Fruit fly (Drosophila melanogaster): ENCODE results near the gene CG34436.

DNA sequence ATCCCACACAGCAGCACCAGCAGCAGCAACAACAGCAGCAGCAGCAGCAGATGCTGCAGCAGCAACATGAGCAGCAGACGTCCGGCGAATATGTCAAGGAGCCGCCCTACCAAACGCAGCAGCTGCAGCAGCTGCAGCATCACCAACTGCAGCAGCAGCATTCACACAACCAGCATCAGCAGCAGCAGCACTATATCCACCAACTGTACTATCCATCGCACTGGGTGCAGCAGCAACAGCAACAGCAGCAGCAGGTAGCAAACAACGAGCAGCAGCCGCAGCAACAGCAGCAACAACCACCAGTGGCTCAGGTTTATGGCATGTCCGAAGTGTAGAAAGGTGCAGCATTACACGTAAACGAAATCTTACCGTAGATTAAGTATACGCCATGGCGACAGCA is 44.6 kb upstream of the CG34436 start:
- TF ChIP-seq Dfd (GFP tag; optimal IDR thresholded peaks at IDR 0.05), result peak; percentile 91
- TF ChIP-seq Jra (GFP tag; optimal IDR thresholded peaks at IDR 0.05), result no peak
- no peak for TF ChIP-seq dsf (GFP tag; optimal IDR thresholded peaks at IDR 0.05; ENCODE audit: borderline replicate concordance)
- no peak for TF ChIP-seq Hnf4 (GFP tag; optimal IDR thresholded peaks at IDR 0.05)

Measured in whole organism, wandering third instar larva.